Worm (Caenorhabditis elegans) whole organism, late embryonic: ENCODE data around the gene F44E5.5.
A peak's percentile ranks its signal among the peaks of the same experiment; 100 is the strongest.

ENCODE experiments used
- C38D4.7 ChIP-seq: fragments of 200-800 bp; sonication (Bioruptor generic); optimal IDR thresholded peaks from 2 replicates; lab custom pipeline; 2018; ENCODE audit warnings: mild to moderate bottlenecking, missing genetic modification characterization, moderate library complexity, missing compliant biosample characterization
- K02D7.2 ChIP-seq: sonication (generic microtip); optimal IDR thresholded peaks from 2 replicates; lab custom pipeline; 2017; ENCODE audit warnings: mild to moderate bottlenecking, missing genetic modification characterization, missing compliant biosample characterization
- K09A11.1 ChIP-seq: sonication (generic microtip); optimal IDR thresholded peaks from 2 replicates; lab custom pipeline; 2017; ENCODE audit warnings: antibody characterized with exemption, mild to moderate bottlenecking, missing genetic modification characterization, missing compliant biosample characterization; ENCODE audit not compliant: insufficient read depth
- ama-1 ChIP-seq: fragments of 150-350 bp; optimal IDR thresholded peaks from 2 replicates; lab custom pipeline; 2014
- ceh-18 ChIP-seq: sonication (generic microtip); optimal IDR thresholded peaks from 2 replicates; lab custom pipeline; 2016; ENCODE audit warnings: missing genetic modification characterization, missing compliant biosample characterization
- ceh-2 ChIP-seq: sonication (generic microtip); optimal IDR thresholded peaks from 2 replicates; lab custom pipeline; 2016; ENCODE audit warnings: missing genotype, missing genetic modification characterization, missing compliant biosample characterization
- ceh-24 ChIP-seq: sonication (generic microtip); optimal IDR thresholded peaks from 2 replicates; lab custom pipeline; 2016; ENCODE audit warnings: mild to moderate bottlenecking, missing genetic modification characterization, missing compliant biosample characterization
- ceh-30 ChIP-seq: fragments of 150-350 bp; optimal IDR thresholded peaks from 2 replicates; lab custom pipeline; 2014; ENCODE audit warnings: missing biosample characterization, missing genetic modification characterization
- ceh-31 ChIP-seq: sonication (generic microtip); optimal IDR thresholded peaks from 2 replicates; lab custom pipeline; 2016; ENCODE audit warnings: missing genetic modification characterization, missing compliant biosample characterization
- ceh-48 ChIP-seq: sonication (generic microtip); optimal IDR thresholded peaks from 2 replicates; lab custom pipeline; 2016; ENCODE audit warnings: missing genetic modification characterization, inconsistent platforms, missing compliant biosample characterization
- ceh-6 ChIP-seq: fragments of 200-800 bp; sonication (Bioruptor generic); optimal IDR thresholded peaks from 2 replicates; lab custom pipeline; 2018; ENCODE audit warnings: mild to moderate bottlenecking, missing genetic modification characterization, missing compliant biosample characterization
- che-1 ChIP-seq: sonication (generic microtip); optimal IDR thresholded peaks from 2 replicates; lab custom pipeline; 2016; ENCODE audit warnings: mild to moderate bottlenecking, missing genetic modification characterization, missing compliant biosample characterization
- dmd-4 ChIP-seq: sonication (generic microtip); optimal IDR thresholded peaks from 2 replicates; lab custom pipeline; 2016; ENCODE audit warnings: borderline replicate concordance, missing genetic modification characterization, missing compliant biosample characterization
- elt-2 ChIP-seq: sonication (generic microtip); optimal IDR thresholded peaks from 2 replicates; lab custom pipeline; 2016; ENCODE audit warnings: missing genetic modification reagents, missing genetic modification characterization, missing compliant biosample characterization
- elt-4 ChIP-seq: sonication (generic microtip); optimal IDR thresholded peaks from 2 replicates; lab custom pipeline; 2016; ENCODE audit warnings: missing genetic modification characterization, missing compliant biosample characterization
- ets-4 ChIP-seq: sonication (generic microtip); optimal IDR thresholded peaks from 2 replicates; lab custom pipeline; 2016; ENCODE audit warnings: missing genetic modification characterization, missing compliant biosample characterization
- fkh-10 ChIP-seq: fragments of 150-350 bp; optimal IDR thresholded peaks from 2 replicates; lab custom pipeline; 2014; ENCODE audit warnings: missing biosample characterization, missing genetic modification reagents, missing genetic modification characterization
- fkh-6 ChIP-seq: sonication (generic microtip); optimal IDR thresholded peaks from 2 replicates; lab custom pipeline; 2016; ENCODE audit warnings: missing genetic modification characterization, missing compliant biosample characterization
- gmeb-2 ChIP-seq: sonication (generic microtip); optimal IDR thresholded peaks from 2 replicates; lab custom pipeline; 2016; ENCODE audit warnings: missing genetic modification characterization, inconsistent platforms, missing compliant biosample characterization
- hlh-13 ChIP-seq: fragments of 200-800 bp; sonication (Bioruptor generic); optimal IDR thresholded peaks from 2 replicates; lab custom pipeline; 2018; ENCODE audit warnings: mild to moderate bottlenecking, missing genetic modification characterization, missing compliant biosample characterization
- hlh-30 ChIP-seq: sonication (generic microtip); optimal IDR thresholded peaks from 2 replicates; lab custom pipeline; 2017; ENCODE audit warnings: antibody characterized with exemption, missing genetic modification characterization, missing compliant biosample characterization; ENCODE audit not compliant: insufficient read depth
- hlh-8 ChIP-seq: sonication (generic microtip); optimal IDR thresholded peaks from 2 replicates; lab custom pipeline; 2016; ENCODE audit warnings: missing genotype, missing genetic modification characterization, missing compliant biosample characterization
- madf-2 ChIP-seq: sonication (generic microtip); optimal IDR thresholded peaks from 2 replicates; lab custom pipeline; 2017; ENCODE audit warnings: missing genetic modification characterization, missing compliant biosample characterization
- mec-3 ChIP-seq: sonication (generic microtip); optimal IDR thresholded peaks from 2 replicates; lab custom pipeline; 2016; ENCODE audit warnings: borderline replicate concordance, missing genetic modification characterization, missing compliant biosample characterization
- nfya-1 ChIP-seq: sonication (generic microtip); optimal IDR thresholded peaks from 2 replicates; lab custom pipeline; 2017; ENCODE audit warnings: missing genetic modification characterization, mild to moderate bottlenecking, missing compliant biosample characterization, antibody characterized with exemption, moderate library complexity
- npax-4 ChIP-seq: sonication (generic microtip); optimal IDR thresholded peaks from 2 replicates; lab custom pipeline; 2016; ENCODE audit warnings: missing genetic modification characterization, missing compliant biosample characterization
- odd-2 ChIP-seq: sonication (generic microtip); optimal IDR thresholded peaks from 2 replicates; lab custom pipeline; 2017; ENCODE audit warnings: antibody characterized with exemption, mild to moderate bottlenecking, missing genetic modification characterization, missing compliant biosample characterization
- pag-3 ChIP-seq: sonication (generic microtip); optimal IDR thresholded peaks from 2 replicates; lab custom pipeline; 2016; ENCODE audit warnings: missing compliant biosample characterization, missing genetic modification characterization, borderline replicate concordance
- pax-1 ChIP-seq: fragments of 150-350 bp; optimal IDR thresholded peaks from 2 replicates; lab custom pipeline; 2014; ENCODE audit warnings: missing biosample characterization, missing genetic modification characterization
- pha-2 ChIP-seq: sonication (generic microtip); optimal IDR thresholded peaks from 2 replicates; lab custom pipeline; 2017; ENCODE audit warnings: mild to moderate bottlenecking, missing genetic modification characterization, missing compliant biosample characterization
- pha-4 ChIP-seq: fragments of 150-350 bp; optimal IDR thresholded peaks from 2 replicates; lab custom pipeline; 2018; ENCODE audit warnings: missing biosample characterization, missing genetic modification reagents, missing genetic modification characterization
- ref-2 ChIP-seq: sonication (generic microtip); optimal IDR thresholded peaks from 2 replicates; lab custom pipeline; 2016; ENCODE audit warnings: missing genetic modification characterization, missing compliant biosample characterization
- tbx-2 ChIP-seq: sonication (generic microtip); optimal IDR thresholded peaks from 2 replicates; lab custom pipeline; 2016; ENCODE audit warnings: missing genetic modification characterization, missing compliant biosample characterization
- zip-5 ChIP-seq: sonication (generic microtip); optimal IDR thresholded peaks from 2 replicates; lab custom pipeline; 2016; ENCODE audit warnings: missing genetic modification characterization, missing compliant biosample characterization

F44E5.5 gene

ce11 chrII:11774218-11774617 is 14.8 kb downstream of the F44E5.5 start, which contains the start of gene F44E5.1:
TSS of gene F44E5.1 (minus strand) at chrII:11774559.
- TF ChIP-seq gmeb-2 (tag; lab: Kevin White, UChicago) (no peak), hlh-13 (GFP tag; lab: Kevin White, UChicago) (no peak), elt-4 (tag; lab: Kevin White, UChicago) (no peak), K02D7.2 (no peak), fkh-10 (GFP tag; lab: Kevin White, UChicago) (no peak), ceh-48 (no peak), pha-2 (tag; lab: Kevin White, UChicago) (no peak), pha-4 (no peak), K09A11.1 (tag; lab: Kevin White, UChicago) (no peak), ceh-6 (GFP tag; lab: Kevin White, UChicago) (no peak), dmd-4 (no peak)

ce11 chrII:11777893-11778480 is 18.5 kb downstream of the F44E5.5 start, which contains the start of the genes patr-1 and dna-2:
TSS of gene patr-1 (minus strand) at chrII:11777943.
TSS of gene dna-2 (plus strand) at chrII:11778430.
- TF ChIP-seq nfya-1 (tag; lab: Kevin White, UChicago) (peak; percentile 61), K09A11.1 (tag; lab: Kevin White, UChicago) (no peak), tbx-2 (tag; lab: Kevin White, UChicago) (peak; percentile 3), ceh-31 (tag; lab: Kevin White, UChicago) (peak; percentile 15), elt-2 (no peak), che-1 (tag; lab: Kevin White, UChicago) (no peak), npax-4 (tag; lab: Kevin White, UChicago) (no peak), pax-1 (tag; lab: Kevin White, UChicago) (no peak), pha-4 (no peak), hlh-30 (tag; lab: Kevin White, UChicago) (peak; percentile 29), gmeb-2 (tag; lab: Kevin White, UChicago) (no peak), ama-1 (lab: Kevin White, UChicago) (no peak), ceh-18 (tag; lab: Kevin White, UChicago) (no peak)

- no peak for TF ChIP-seq odd-2
- peak; percentile 85 for TF ChIP-seq pax-1 (tag; lab: Kevin White, UChicago)
These were observed 23.0 kb downstream of the F44E5.5 start, which contains the start of gene F43G6.16 for ce11 chrII:11782493-11782892. TSS of gene F43G6.16 (minus strand) at chrII:11782633.

ce11 chrII:11788025-11788424 is 28.6 kb downstream of the F44E5.5 start:
- TF ChIP-seq npax-4 (tag; lab: Kevin White, UChicago) (no peak), ceh-30 (tag; lab: Kevin White, UChicago) (no peak), tbx-2 (tag; lab: Kevin White, UChicago) (no peak), hlh-13 (GFP tag; lab: Kevin White, UChicago) (no peak), ceh-24 (tag; lab: Kevin White, UChicago) (no peak), K09A11.1 (tag; lab: Kevin White, UChicago) (no peak), elt-4 (tag; lab: Kevin White, UChicago) (no peak), mec-3 (tag; lab: Kevin White, UChicago) (no peak), elt-2 (no peak), ref-2 (tag; lab: Kevin White, UChicago) (no peak), ets-4 (no peak), C38D4.7 (GFP tag; lab: Kevin White, UChicago) (no peak), ceh-2 (tag; lab: Kevin White, UChicago) (no peak), zip-5 (tag; lab: Kevin White, UChicago) (no peak), pha-2 (tag; lab: Kevin White, UChicago) (no peak), fkh-6 (tag; lab: Kevin White, UChicago) (no peak), hlh-8 (tag; lab: Kevin White, UChicago) (no peak), pag-3 (tag; lab: Kevin White, UChicago) (no peak), madf-2 (tag; lab: Kevin White, UChicago) (no peak), gmeb-2 (tag; lab: Kevin White, UChicago) (no peak)
